Fruit fly (Drosophila melanogaster) whole organism, prepupa: ENCODE results near the gene Rab1.

ENCODE experiments used
- Blimp-1 ChIP-seq: fragments of 200-800 bp; sonication (Bioruptor generic); optimal IDR thresholded peaks from 3 replicates; lab custom pipeline; 2017; ENCODE audit warnings: missing biosample characterization, missing genetic modification characterization, mild to moderate bottlenecking, moderate library complexity, missing genetic modification reagents
- CG10631 ChIP-seq: fragments of 200-800 bp; sonication (Bioruptor generic); optimal IDR thresholded peaks from 2 replicates; lab custom pipeline; 2016; ENCODE audit warnings: missing biosample characterization, missing genetic modification characterization
- CG11294 ChIP-seq: fragments of 200-800 bp; sonication (Bioruptor generic); IDR thresholded peaks from 2 replicates; pipeline ENCODE4 v1.3.6; 2022; ENCODE audit warnings: missing biosample characterization, missing genetic modification characterization
- CG11762 ChIP-seq: fragments of 200-800 bp; sonication (Bioruptor generic); optimal IDR thresholded peaks from 3 replicates; lab custom pipeline; 2016; ENCODE audit warnings: missing biosample characterization, missing genetic modification characterization; ENCODE audit not compliant: insufficient read depth
- CG11902 ChIP-seq: fragments of 200-800 bp; sonication (Bioruptor generic); optimal IDR thresholded peaks from 3 replicates; lab custom pipeline; 2016; ENCODE audit warnings: missing biosample characterization, missing genetic modification characterization
- CG15336 ChIP-seq: fragments of 200-800 bp; sonication (Bioruptor generic); IDR thresholded peaks from 2 replicates; pipeline ENCODE4 v1.3.6; 2022; ENCODE audit warnings: missing biosample characterization, missing genetic modification characterization
- CG1621 ChIP-seq: fragments of 200-800 bp; sonication (Bioruptor generic); optimal IDR thresholded peaks from 3 replicates; lab custom pipeline; 2018; ENCODE audit warnings: missing biosample characterization, mild to moderate bottlenecking, missing genetic modification characterization
- CG3032 ChIP-seq: fragments of 200-800 bp; optimal IDR thresholded peaks from 2 replicates; lab custom pipeline; 2019; ENCODE audit warnings: missing biosample characterization, mild to moderate bottlenecking, missing genetic modification characterization, moderate library complexity
- CG31627 ChIP-seq: fragments of 200-800 bp; sonication (Bioruptor generic); optimal IDR thresholded peaks from 3 replicates; lab custom pipeline; 2016; ENCODE audit warnings: missing biosample characterization, missing genetic modification characterization
- CG34406 ChIP-seq: fragments of 200-800 bp; sonication (Bioruptor generic); optimal IDR thresholded peaks from 3 replicates; lab custom pipeline; 2016; ENCODE audit warnings: missing biosample characterization, missing genetic modification characterization
- CG3919 ChIP-seq: fragments of 200-800 bp; sonication (Bioruptor generic); optimal IDR thresholded peaks from 3 replicates; lab custom pipeline; 2016; ENCODE audit warnings: missing biosample characterization, missing genetic modification characterization
- CG6163 ChIP-seq: fragments of 200-800 bp; sonication (Bioruptor generic); IDR thresholded peaks from 3 replicates; pipeline ENCODE4 v1.3.6; 2022; ENCODE audit warnings: missing biosample characterization, missing genetic modification characterization
- CG6276 ChIP-seq: fragments of 200-800 bp; sonication (Bioruptor generic); optimal IDR thresholded peaks from 2 replicates; lab custom pipeline; 2017; ENCODE audit warnings: missing biosample characterization, mild to moderate bottlenecking, missing genetic modification characterization
- CG6792 ChIP-seq: fragments of 200-800 bp; sonication (Bioruptor generic); optimal IDR thresholded peaks from 3 replicates; lab custom pipeline; 2016; ENCODE audit warnings: missing biosample characterization, missing genetic modification characterization
- CG6808 ChIP-seq: fragments of 200-800 bp; sonication (Bioruptor generic); optimal IDR thresholded peaks from 3 replicates; lab custom pipeline; 2017; ENCODE audit warnings: missing biosample characterization, missing genetic modification characterization, mild to moderate bottlenecking, moderate library complexity, missing genetic modification reagents
- CG6854 ChIP-seq: fragments of 200-800 bp; sonication (Bioruptor generic); optimal IDR thresholded peaks from 2 replicates; lab custom pipeline; 2017; ENCODE audit warnings: missing biosample characterization, mild to moderate bottlenecking, missing genetic modification characterization
- CG7368 ChIP-seq: fragments of 200-800 bp; sonication (Bioruptor generic); optimal IDR thresholded peaks from 3 replicates; lab custom pipeline; 2016; ENCODE audit warnings: missing biosample characterization, missing genetic modification characterization
- CG8319 ChIP-seq: fragments of 200-800 bp; sonication (Bioruptor generic); optimal IDR thresholded peaks from 3 replicates; lab custom pipeline; 2016; ENCODE audit warnings: missing biosample characterization, missing genetic modification characterization
- CG8632 ChIP-seq: fragments of 200-800 bp; sonication (Bioruptor generic); optimal IDR thresholded peaks from 3 replicates; lab custom pipeline; 2016; ENCODE audit warnings: missing biosample characterization, missing genetic modification characterization
- Eip75B ChIP-seq: fragments of 200-800 bp; sonication (Bioruptor generic); optimal IDR thresholded peaks from 3 replicates; lab custom pipeline; 2016; ENCODE audit warnings: missing biosample characterization, missing genetic modification characterization
- Eip78C ChIP-seq: fragments of 200-800 bp; sonication (Bioruptor generic); peaks from one replicate; lab custom pipeline; 2016; ENCODE audit warnings: missing biosample characterization, missing genetic modification characterization
- Ets21C ChIP-seq: fragments of 200-800 bp; sonication (Bioruptor generic); optimal IDR thresholded peaks from 3 replicates; lab custom pipeline; 2016; ENCODE audit warnings: missing biosample characterization, missing genetic modification characterization
- Ets96B ChIP-seq: fragments of 200-800 bp; optimal IDR thresholded peaks from 2 replicates; lab custom pipeline; 2019; ENCODE audit warnings: missing biosample characterization, mild to moderate bottlenecking, missing genetic modification characterization, moderate library complexity
- Gug ChIP-seq: fragments of 200-800 bp; sonication (Bioruptor generic); IDR thresholded peaks from 2 replicates; pipeline ENCODE4 v1.3.6; 2022; ENCODE audit warnings: missing biosample characterization, missing genetic modification characterization
- Hr38 ChIP-seq: sonication (Bioruptor generic); optimal IDR thresholded peaks from 2 replicates; lab custom pipeline; 2016; ENCODE audit warnings: missing biosample characterization, missing genetic modification characterization
- Hr39 ChIP-seq: fragments of 200-800 bp; sonication (Bioruptor generic); optimal IDR thresholded peaks from 2 replicates; lab custom pipeline; 2016; ENCODE audit warnings: missing biosample characterization, missing genetic modification characterization
- Lpt ChIP-seq: fragments of 200-800 bp; sonication (Bioruptor generic); optimal IDR thresholded peaks from 3 replicates; lab custom pipeline; 2016; ENCODE audit warnings: missing biosample characterization, missing genetic modification characterization
- Smox ChIP-seq: fragments of 200-800 bp; sonication (Bioruptor generic); optimal IDR thresholded peaks from 3 replicates; lab custom pipeline; 2016; ENCODE audit warnings: missing biosample characterization, missing genetic modification characterization
- Sox102F ChIP-seq: fragments of 200-800 bp; sonication (Bioruptor generic); optimal IDR thresholded peaks from 2 replicates; lab custom pipeline; 2016; ENCODE audit warnings: missing biosample characterization, mild to moderate bottlenecking, missing genetic modification characterization
- Sox14 ChIP-seq: fragments of 200-800 bp; sonication (Bioruptor generic); optimal IDR thresholded peaks from 3 replicates; lab custom pipeline; 2016; ENCODE audit warnings: missing biosample characterization, missing genetic modification characterization
- achi ChIP-seq: fragments of 200-800 bp; sonication (Bioruptor generic); optimal IDR thresholded peaks from 3 replicates; lab custom pipeline; 2016; ENCODE audit warnings: missing biosample characterization, missing genetic modification characterization
- acj6 ChIP-seq: fragments of 200-800 bp; sonication (Bioruptor generic); optimal IDR thresholded peaks from 3 replicates; lab custom pipeline; 2016; ENCODE audit warnings: missing biosample characterization, missing genetic modification characterization
- cyc ChIP-seq: fragments of 200-800 bp; sonication (Bioruptor generic); optimal IDR thresholded peaks from 3 replicates; lab custom pipeline; 2016; ENCODE audit warnings: missing biosample characterization, missing genetic modification characterization
- eg ChIP-seq: fragments of 200-800 bp; sonication (Bioruptor generic); IDR thresholded peaks from 3 replicates; pipeline ENCODE4 v1.3.6; 2022; ENCODE audit warnings: missing biosample characterization, missing genetic modification characterization
- esn ChIP-seq: fragments of 200-800 bp; sonication (Bioruptor generic); optimal IDR thresholded peaks from 2 replicates; lab custom pipeline; 2016; ENCODE audit warnings: missing biosample characterization, mild to moderate bottlenecking, missing genetic modification characterization, moderate library complexity
- fd59A ChIP-seq: fragments of 200-800 bp; sonication (Bioruptor generic); optimal IDR thresholded peaks from 2 replicates; lab custom pipeline; 2017; ENCODE audit warnings: missing biosample characterization, mild to moderate bottlenecking, missing genetic modification characterization, missing genetic modification reagents
- fd85E ChIP-seq: fragments of 200-800 bp; sonication (Bioruptor generic); optimal IDR thresholded peaks from 3 replicates; lab custom pipeline; 2016; ENCODE audit warnings: missing biosample characterization, missing genetic modification characterization
- fkh ChIP-seq: fragments of 200-800 bp; sonication (Bioruptor generic); optimal IDR thresholded peaks from 3 replicates; lab custom pipeline; 2017; ENCODE audit warnings: missing biosample characterization, mild to moderate bottlenecking, missing genetic modification characterization, moderate library complexity
- lz ChIP-seq: fragments of 200-800 bp; sonication (Bioruptor generic); optimal IDR thresholded peaks from 3 replicates; lab custom pipeline; 2016; ENCODE audit warnings: missing biosample characterization, missing genetic modification characterization
- net ChIP-seq: fragments of 200-800 bp; sonication (Bioruptor generic); optimal IDR thresholded peaks from 3 replicates; lab custom pipeline; 2016; ENCODE audit warnings: missing biosample characterization, missing genetic modification characterization
- pdm3 ChIP-seq: fragments of 200-800 bp; sonication (Bioruptor generic); optimal IDR thresholded peaks from 3 replicates; lab custom pipeline; 2016; ENCODE audit warnings: missing biosample characterization, missing genetic modification characterization
- salr ChIP-seq, 2 experiments: fragments of 200-800 bp; sonication (Bioruptor generic); optimal IDR thresholded peaks; 3 replicates each; lab custom pipeline; 2016 to 2018; ENCODE audit warnings: missing biosample characterization in 2 of 2, missing genetic modification characterization in 2 of 2, mild to moderate bottlenecking in 1 of 2
- svp ChIP-seq: fragments of 200-800 bp; sonication (Bioruptor generic); peaks from one replicate; lab custom pipeline; 2016; ENCODE audit warnings: missing biosample characterization, missing genetic modification characterization
- topi ChIP-seq: fragments of 200-800 bp; sonication (Bioruptor generic); optimal IDR thresholded peaks from 3 replicates; lab custom pipeline; 2016; ENCODE audit warnings: missing biosample characterization, missing genetic modification characterization
- vri ChIP-seq: fragments of 200-800 bp; sonication (Bioruptor generic); optimal IDR thresholded peaks from 3 replicates; lab custom pipeline; 2016; ENCODE audit warnings: missing biosample characterization, mild to moderate bottlenecking, missing genetic modification characterization

The Rab1 gene

dm6 chr3R:21273427-21274038, 4.7 kb upstream of the Rab1 start, which contains the start of gene CG3308 (continued):
- no peak for TF ChIP-seq salr (GFP tag; optimal IDR thresholded peaks at IDR 0.05; lab: Kevin White, UChicago)
- TF ChIP-seq CG11902 (GFP tag; lab: Kevin White, UChicago), result no peak
- peak; percentile 39 for TF ChIP-seq lz (GFP tag; lab: Kevin White, UChicago)
- TF ChIP-seq CG11762 (GFP tag; lab: Kevin White, UChicago), result no peak
- no peak for TF ChIP-seq CG8632 (GFP tag; lab: Kevin White, UChicago)
- no peak for TF ChIP-seq eg (GFP tag; lab: Robert Waterston, UW)
- no peak for TF ChIP-seq CG3919
- no peak for TF ChIP-seq Smox (GFP tag; lab: Kevin White, UChicago)

- peak; percentile 81 for TF ChIP-seq fkh
- TF ChIP-seq Gug, result no peak
These were observed 2.3 kb upstream of the Rab1 start for dm6 chr3R:21271208-21271607.

- no peak for TF ChIP-seq Eip78C (GFP tag; lab: Kevin White, UChicago)
- TF ChIP-seq svp, result peak; percentile 91
- no peak for TF ChIP-seq CG34406 (GFP tag; lab: Kevin White, UChicago)
- TF ChIP-seq, all 60 proteins: peak for 1
These were observed 1.8 kb upstream of the Rab1 start for dm6 chr3R:21270609-21271143.

dm6 chr3R:21269923-21270322, 1.1 kb upstream of the Rab1 start, which contains the start of the genes AP-2sigma and Idi:
Gene AP-2sigma, minus strand, starts transcription at chr3R:21270075.
Gene Idi, plus strand, starts transcription at chr3R:21270126.
- TF ChIP-seq CG10631 (GFP tag; lab: Kevin White, UChicago) (no peak), svp (peak; percentile 84), Smox (GFP tag; lab: Kevin White, UChicago) (no peak), cyc (GFP tag; lab: Kevin White, UChicago) (peak; percentile 14), Sox102F (GFP tag; lab: Kevin White, UChicago) (no peak), CG1621 (tag; lab: Kevin White, UChicago) (peak; percentile 44), Blimp-1 (GFP tag; lab: Kevin White, UChicago) (peak; percentile 98), CG11294 (no peak), CG6854 (peak; percentile 44), CG8319 (GFP tag; lab: Kevin White, UChicago) (no peak), CG3919 (peak; percentile 43), CG6808 (GFP tag; lab: Kevin White, UChicago) (no peak), fd85E (GFP tag; lab: Kevin White, UChicago) (no peak), pdm3 (GFP tag; lab: Kevin White, UChicago) (no peak), CG11762 (GFP tag; lab: Kevin White, UChicago) (no peak), salr (GFP tag; optimal IDR thresholded peaks at IDR 0.05; lab: Kevin White, UChicago) (no peak), Hr39 (no peak), fkh (peak; percentile 82), CG6163 (GFP tag; lab: Robert Waterston, UW) (peak; percentile 53; the same call in 2 of the 3 replicates), net (GFP tag; lab: Kevin White, UChicago) (no peak), eg (GFP tag; lab: Robert Waterston, UW) (no peak), CG6276 (no peak), Ets21C (GFP tag; lab: Kevin White, UChicago) (no peak), achi (GFP tag; lab: Kevin White, UChicago) (peak; percentile 23), CG7368 (GFP tag; lab: Kevin White, UChicago) (no peak), Sox14 (GFP tag; lab: Kevin White, UChicago) (peak; percentile 61), esn (peak; percentile 51), acj6 (GFP tag; lab: Kevin White, UChicago) (no peak), lz (GFP tag; lab: Kevin White, UChicago) (peak; percentile 35), fd59A (no peak), Lpt (GFP tag; lab: Kevin White, UChicago) (no peak), CG3032 (tag; lab: Kevin White, UChicago) (peak; percentile 14), vri (peak; percentile 66), Ets96B (tag; lab: Kevin White, UChicago) (no peak), topi (peak; percentile 45), CG31627 (GFP tag; lab: Kevin White, UChicago) (peak; percentile 34), Hr38 (no peak), CG6792 (no peak), Eip75B (GFP tag; lab: Kevin White, UChicago) (peak; percentile 1), CG15336 (GFP tag; lab: Robert Waterston, UW) (no peak)
